Worm (Caenorhabditis elegans) whole organism, L3 larva: ENCODE measurements around the gene nars-2.

Experiments used
- R02D3.7 ChIP-seq: fragments of 150-350 bp; optimal IDR thresholded peaks from 2 replicates; lab custom pipeline; 2014; ENCODE audit warnings: missing biosample characterization, missing genetic modification characterization
- aly-2 ChIP-seq: fragments of 150-350 bp; optimal IDR thresholded peaks from 2 replicates; lab custom pipeline; 2014; ENCODE audit warnings: missing biosample characterization, missing genetic modification characterization
- ama-1 ChIP-seq: fragments of 150-350 bp; optimal IDR thresholded peaks from 2 replicates; lab custom pipeline; 2018
- ceh-28 ChIP-seq: fragments of 150-350 bp; optimal IDR thresholded peaks from 2 replicates; lab custom pipeline; 2014; ENCODE audit warnings: missing biosample characterization, missing genetic modification reagents, missing genetic modification characterization
- egl-5 ChIP-seq: fragments of 150-350 bp; optimal IDR thresholded peaks from 2 replicates; lab custom pipeline; 2017; ENCODE audit warnings: missing biosample characterization, missing genetic modification reagents, missing genetic modification characterization, inconsistent platforms
- fkh-2 ChIP-seq: fragments of 150-350 bp; optimal IDR thresholded peaks from 2 replicates; lab custom pipeline; 2014; ENCODE audit warnings: missing biosample characterization, missing genetic modification reagents, missing genetic modification characterization
- fos-1 ChIP-seq: fragments of 150-350 bp; optimal IDR thresholded peaks from 2 replicates; lab custom pipeline; 2014; ENCODE audit warnings: missing biosample characterization, missing genetic modification characterization
- hmg-11 ChIP-seq: sonication (generic microtip); optimal IDR thresholded peaks from 2 replicates; lab custom pipeline; 2016; ENCODE audit warnings: missing genetic modification characterization, missing compliant biosample characterization
- jun-1 ChIP-seq: fragments of 150-350 bp; optimal IDR thresholded peaks from 2 replicates; lab custom pipeline; 2014; ENCODE audit warnings: missing biosample characterization, missing genetic modification reagents, missing genetic modification characterization
- mdl-1 ChIP-seq: fragments of 150-350 bp; optimal IDR thresholded peaks from 2 replicates; lab custom pipeline; 2014; ENCODE audit warnings: missing biosample characterization, missing genetic modification characterization
- mml-1 ChIP-seq: fragments of 150-350 bp; sonication (generic microtip); optimal IDR thresholded peaks from 3 replicates; lab custom pipeline; 2014; ENCODE audit warnings: missing biosample characterization, missing genetic modification characterization
- nfya-1 ChIP-seq: sonication (generic microtip); optimal IDR thresholded peaks from 2 replicates; lab custom pipeline; 2017; ENCODE audit warnings: missing genetic modification characterization, mild to moderate bottlenecking, missing compliant biosample characterization, antibody characterized with exemption, moderate library complexity; ENCODE audit not compliant: insufficient read depth
- nhr-11 ChIP-seq: fragments of 150-350 bp; optimal IDR thresholded peaks from 2 replicates; lab custom pipeline; 2014; ENCODE audit warnings: missing biosample characterization, missing genetic modification characterization
- nhr-12 ChIP-seq: fragments of 150-350 bp; optimal IDR thresholded peaks from 2 replicates; lab custom pipeline; 2014; ENCODE audit warnings: missing biosample characterization, missing genetic modification characterization
- nhr-23 ChIP-seq: fragments of 150-350 bp; optimal IDR thresholded peaks from 2 replicates; lab custom pipeline; 2014; ENCODE audit warnings: missing biosample characterization, missing genetic modification reagents, missing genetic modification characterization
- nhr-25 ChIP-seq: sonication (generic microtip); optimal IDR thresholded peaks from 2 replicates; lab custom pipeline; 2017; ENCODE audit warnings: missing biosample characterization, missing genetic modification characterization
- nhr-28 ChIP-seq: fragments of 150-350 bp; optimal IDR thresholded peaks from 2 replicates; lab custom pipeline; 2014; ENCODE audit warnings: missing biosample characterization, missing genetic modification characterization
- nhr-67 ChIP-seq: fragments of 150-350 bp; optimal IDR thresholded peaks from 2 replicates; lab custom pipeline; 2014; ENCODE audit warnings: missing biosample characterization, missing genetic modification characterization
- nhr-76 ChIP-seq: fragments of 150-350 bp; sonication (generic microtip); optimal IDR thresholded peaks from 5 replicates; lab custom pipeline; 2014; ENCODE audit warnings: missing biosample characterization, missing genetic modification characterization
- pha-4 ChIP-seq: fragments of 150-350 bp; optimal IDR thresholded peaks from 2 replicates; lab custom pipeline; 2014; ENCODE audit warnings: missing biosample characterization, missing genetic modification reagents, missing genetic modification characterization
- pqm-1 ChIP-seq: fragments of 150-350 bp; optimal IDR thresholded peaks from 2 replicates; lab custom pipeline; 2017; ENCODE audit warnings: missing biosample characterization, missing genetic modification characterization, inconsistent platforms
- sea-2 ChIP-seq: fragments of 150-350 bp; sonication (generic microtip); optimal IDR thresholded peaks from 4 replicates; lab custom pipeline; 2014; ENCODE audit warnings: missing biosample characterization, missing genetic modification reagents, missing genetic modification characterization
- tbx-2 ChIP-seq: sonication (generic microtip); optimal IDR thresholded peaks from 2 replicates; lab custom pipeline; 2016; ENCODE audit warnings: mild to moderate bottlenecking, missing genetic modification characterization, missing compliant biosample characterization
- unc-39 ChIP-seq: sonication (generic microtip); optimal IDR thresholded peaks from 4 replicates; lab custom pipeline; 2017; ENCODE audit warnings: missing biosample characterization, missing genetic modification characterization
- unc-62 ChIP-seq: fragments of 150-350 bp; sonication (generic microtip); optimal IDR thresholded peaks from 4 replicates; lab custom pipeline; 2014; ENCODE audit warnings: missing biosample characterization, missing genetic modification reagents, missing genetic modification characterization
- ztf-11 ChIP-seq: fragments of 150-350 bp; optimal IDR thresholded peaks from 2 replicates; lab custom pipeline; 2014; ENCODE audit warnings: missing biosample characterization, missing genetic modification characterization
- ztf-4 ChIP-seq: fragments of 150-350 bp; optimal IDR thresholded peaks from 2 replicates; lab custom pipeline; 2014; ENCODE audit warnings: missing biosample characterization, missing genetic modification characterization

Gene nars-2

DNA sequence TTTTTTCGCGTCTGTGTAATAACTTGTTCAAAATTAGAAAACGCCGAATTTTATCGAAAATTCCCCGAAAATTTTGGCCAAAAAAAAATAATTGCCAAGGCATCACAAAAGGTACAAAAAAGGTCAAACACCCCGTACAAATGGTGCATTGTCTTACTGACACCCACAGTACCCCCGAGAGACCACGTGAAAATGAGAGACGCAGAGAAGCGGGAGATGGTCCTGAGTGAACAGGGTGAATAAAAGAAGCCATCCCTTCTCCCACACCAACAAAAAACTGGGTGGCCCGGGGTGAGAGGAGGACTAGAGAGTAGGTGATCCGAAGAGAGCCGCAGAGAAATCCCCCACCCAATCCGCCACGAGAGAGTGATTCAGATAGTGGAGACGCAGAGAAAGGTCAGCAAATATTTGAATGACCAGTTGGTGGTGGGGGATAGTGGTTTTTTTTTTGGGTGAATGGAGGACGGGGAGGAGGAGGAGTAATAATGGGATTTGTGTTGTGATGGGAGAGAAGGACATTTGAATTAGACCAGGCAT is 19.2 kb downstream of the nars-2 start:
- TF ChIP-seq nhr-76 (tag; lab: Kevin White, UChicago) (no peak), jun-1 (no peak)

DNA sequence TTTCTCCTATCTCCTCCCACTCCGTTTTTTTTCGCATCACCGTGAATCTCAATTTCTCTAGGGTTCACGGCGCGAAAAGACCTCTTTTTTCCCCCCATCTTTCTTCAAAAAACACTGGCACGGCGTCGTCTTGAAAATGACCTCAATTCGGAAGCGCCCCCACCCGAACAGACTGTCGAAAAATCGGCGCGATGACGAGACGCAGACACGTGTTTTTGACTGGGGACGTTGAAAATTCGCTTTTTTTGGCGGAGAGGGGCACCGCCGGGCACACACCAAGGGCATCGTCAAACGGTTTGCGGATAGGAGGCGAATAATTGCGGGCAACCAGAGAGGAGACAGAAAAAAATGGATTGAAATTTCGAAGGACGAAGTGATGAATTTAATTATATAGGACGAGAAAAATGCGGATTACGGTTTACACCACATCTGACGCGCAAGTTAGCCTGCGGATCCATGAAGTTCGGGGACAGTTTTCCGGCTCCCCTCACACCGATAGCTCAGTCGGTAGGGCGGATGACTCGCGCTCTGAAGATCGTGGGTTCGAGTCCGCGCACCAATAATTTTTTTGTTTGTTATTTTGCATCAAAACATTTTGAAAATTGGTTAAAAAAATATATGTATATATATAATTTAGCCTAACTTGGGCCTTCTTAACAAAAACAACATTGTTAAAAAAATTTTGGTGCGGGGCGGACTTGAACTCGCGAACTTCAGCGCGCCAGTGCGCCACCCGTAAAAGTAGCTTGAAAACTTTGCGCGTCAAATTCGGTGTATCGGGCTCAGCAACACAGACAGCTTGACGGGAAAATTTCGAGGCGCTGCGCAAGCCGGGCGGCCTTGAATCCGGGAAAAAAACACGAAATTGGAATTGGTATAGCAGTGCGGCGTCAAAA is 21.8 kb downstream of the nars-2 start:
- peak; percentile 28 for TF ChIP-seq nhr-23 (tag; lab: Kevin White, UChicago)
- no peak for TF ChIP-seq unc-39 (tag; lab: Kevin White, UChicago)
- TF ChIP-seq nhr-25 (tag; lab: Kevin White, UChicago), result peak; percentile 77
- peak; percentile 32 for TF ChIP-seq hmg-11

DNA sequence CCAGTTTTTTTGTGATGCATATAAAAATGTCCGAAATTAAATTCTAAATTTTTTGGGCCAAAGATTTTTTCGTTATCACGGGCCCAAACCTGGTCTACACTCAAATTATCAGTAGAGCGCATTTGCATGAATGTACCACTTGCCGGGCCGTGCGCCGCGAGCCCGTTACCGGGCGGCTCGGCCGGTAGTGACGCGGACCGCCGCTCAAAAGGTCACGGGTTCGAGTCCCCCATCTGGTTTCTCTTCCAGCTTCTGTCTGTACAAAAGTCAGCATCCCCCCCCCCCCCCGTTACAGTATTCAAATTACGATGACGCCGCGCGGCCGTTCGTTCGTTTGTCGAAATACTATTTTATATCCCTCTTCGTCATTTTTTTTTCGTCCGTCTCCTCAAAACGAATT is 23.2 kb downstream of the nars-2 start:
- TF ChIP-seq R02D3.7 (tag; lab: Kevin White, UChicago) (no peak), aly-2 (tag; lab: Kevin White, UChicago) (no peak), nhr-28 (tag; lab: Kevin White, UChicago) (no peak)

DNA sequence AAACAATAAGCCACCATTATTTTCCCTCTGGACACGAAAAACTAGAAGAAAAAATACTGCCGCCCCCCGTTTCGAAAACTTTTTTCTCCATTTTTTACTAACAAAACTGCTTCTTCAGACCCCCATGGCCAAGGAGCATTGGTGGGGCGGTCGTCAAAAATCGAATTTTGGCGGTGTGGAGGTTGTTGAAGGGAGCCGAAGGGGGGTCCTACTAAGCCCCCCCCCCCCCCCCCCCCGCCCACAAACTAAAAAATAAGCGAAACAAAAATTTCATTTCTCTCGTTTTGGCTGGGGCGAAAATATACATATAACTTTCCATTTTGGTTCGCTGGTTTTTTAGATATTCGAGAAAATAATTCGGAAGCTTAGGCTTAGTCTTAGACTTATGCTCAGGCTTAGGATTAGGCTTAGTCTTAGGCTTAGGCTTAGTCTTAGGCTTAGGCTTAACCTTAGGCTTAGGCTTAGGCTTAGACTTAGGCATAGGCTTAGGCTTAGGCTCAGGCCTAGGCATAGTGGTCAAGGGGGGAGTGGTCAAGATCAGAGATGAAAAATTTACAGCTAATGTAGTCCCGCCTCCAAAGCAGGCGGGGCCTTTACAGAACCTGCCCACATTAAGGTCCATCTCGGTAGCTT is 25.8 kb downstream of the nars-2 start:
- TF ChIP-seq fkh-2 (tag; lab: Kevin White, UChicago) (no peak), ama-1 (no peak), mml-1 (tag; lab: Kevin White, UChicago) (no peak), nhr-28 (tag; lab: Kevin White, UChicago) (no peak), mdl-1 (tag; lab: Kevin White, UChicago) (no peak), unc-39 (tag; lab: Kevin White, UChicago) (no peak), jun-1 (no peak), unc-62 (no peak), hmg-11 (no peak), fos-1 (tag; lab: Kevin White, UChicago) (no peak), ztf-4 (tag; lab: Kevin White, UChicago) (no peak), nhr-12 (tag; lab: Kevin White, UChicago) (no peak), R02D3.7 (tag; lab: Kevin White, UChicago) (no peak), ceh-28 (tag; lab: Kevin White, UChicago) (no peak), sea-2 (no peak)
- TF ChIP-seq, all 47 proteins: peak for 0

DNA sequence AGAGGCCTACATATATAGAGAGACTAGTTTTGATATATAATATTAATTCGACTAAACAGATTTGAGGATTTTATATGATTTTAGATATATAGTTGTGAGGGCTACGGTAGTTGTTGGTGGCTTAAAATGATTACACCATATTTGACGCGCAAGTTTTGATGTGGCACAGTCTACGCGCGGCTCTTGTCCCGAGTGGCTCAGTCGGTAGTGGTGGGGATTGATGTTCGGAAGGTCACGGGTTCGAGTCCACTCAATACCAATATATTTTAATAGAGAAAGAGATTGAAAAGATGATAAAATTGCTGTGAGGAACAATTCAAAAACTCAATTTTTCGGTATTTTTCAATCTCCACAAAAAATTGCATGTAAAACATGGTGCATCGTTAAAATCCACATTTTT is 27.7 kb downstream of the nars-2 start:
- no peak for TF ChIP-seq nhr-12 (tag; lab: Kevin White, UChicago)
- no peak for TF ChIP-seq nhr-11

DNA sequence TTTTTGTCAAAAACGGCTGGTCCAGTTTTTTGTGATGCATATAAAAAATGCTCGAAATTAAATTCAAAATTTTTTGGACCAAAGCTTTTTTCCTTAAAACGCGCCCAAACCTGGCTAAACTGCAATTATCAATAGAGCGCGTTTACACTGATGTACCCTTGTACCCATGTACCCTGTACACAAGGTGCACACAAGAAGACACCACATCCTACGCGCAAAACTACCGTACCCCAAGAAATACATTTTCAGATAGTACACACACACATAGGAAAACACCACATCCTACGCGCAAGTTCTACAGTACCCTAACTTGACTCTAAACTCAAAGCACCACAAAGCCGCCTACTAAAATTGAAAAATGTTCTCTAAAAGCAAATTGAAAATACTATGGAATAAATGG is 29.2 kb downstream of the nars-2 start:
- TF ChIP-seq ceh-28 (tag; lab: Kevin White, UChicago) (no peak), nhr-67 (tag; lab: Kevin White, UChicago) (no peak), egl-5 (tag; lab: Kevin White, UChicago) (no peak), nfya-1 (no peak), ama-1 (no peak), pqm-1 (tag; lab: Kevin White, UChicago) (no peak), pha-4 (tag; lab: Kevin White, UChicago) (no peak), nhr-12 (tag; lab: Kevin White, UChicago) (no peak), jun-1 (no peak), unc-62 (no peak), tbx-2 (no peak), ztf-11 (no peak)

DNA sequence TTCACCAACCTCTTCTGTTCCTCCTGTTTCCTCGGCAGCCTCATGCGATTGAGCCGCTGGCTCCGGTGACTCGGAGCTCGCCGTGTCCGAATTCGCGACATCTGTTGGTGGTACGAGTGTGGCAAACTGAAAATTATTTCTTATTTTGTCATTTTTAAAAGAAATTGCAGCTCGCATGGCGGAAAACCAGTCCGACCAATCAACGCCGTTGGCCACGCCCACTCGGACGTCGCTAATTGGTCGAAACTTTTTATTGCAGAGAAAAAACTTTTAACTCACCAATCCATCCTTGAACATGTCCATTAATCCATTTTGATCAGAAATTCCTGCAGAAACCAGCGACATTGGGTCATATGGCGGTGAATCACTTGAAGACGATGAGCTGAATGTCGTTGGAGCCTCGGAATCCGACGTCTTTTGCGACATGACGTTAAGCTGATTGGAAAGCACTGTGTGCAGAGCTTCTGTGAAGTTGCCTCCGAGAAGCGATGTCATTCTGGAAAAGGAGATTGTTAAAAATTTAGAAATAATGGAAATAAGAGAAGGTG is 30.2 kb downstream of the nars-2 start, which contains the start of gene bed-2:
Gene bed-2 (minus strand): TSS at position 498 of the 548 bp plus-strand sequence.
- TF ChIP-seq nfya-1 (peak; percentile 91), nhr-28 (tag; lab: Kevin White, UChicago) (no peak)
- TF ChIP-seq, all 47 proteins: peak for 1
